Worm (Caenorhabditis elegans) whole organism, early embryonic: ENCODE measurements around the gene figl-1.

Experiments used
- B0310.2 ChIP-seq: sonication (generic microtip); optimal IDR thresholded peaks from 2 replicates; lab custom pipeline; 2016; ENCODE audit warnings: mild to moderate bottlenecking, missing genetic modification characterization, missing compliant biosample characterization
- F13C5.2 ChIP-seq: sonication (generic microtip); optimal IDR thresholded peaks from 2 replicates; lab custom pipeline; 2017; ENCODE audit warnings: mild to moderate bottlenecking, missing genetic modification characterization, inconsistent platforms, missing compliant biosample characterization
- aly-1 ChIP-seq: sonication (generic microtip); optimal IDR thresholded peaks from 2 replicates; lab custom pipeline; 2016; ENCODE audit warnings: missing genetic modification characterization, missing compliant biosample characterization
- ama-1 ChIP-seq: fragments of 150-350 bp; optimal IDR thresholded peaks from 2 replicates; lab custom pipeline; 2014
- ceh-13 ChIP-seq: fragments of 200-800 bp; sonication (Bioruptor generic); optimal IDR thresholded peaks from 2 replicates; lab custom pipeline; 2018; ENCODE audit warnings: mild to moderate bottlenecking, missing genetic modification characterization, missing compliant biosample characterization
- ceh-36 ChIP-seq: sonication (generic microtip); optimal IDR thresholded peaks from 2 replicates; lab custom pipeline; 2016; ENCODE audit warnings: missing genetic modification characterization, inconsistent platforms, missing compliant biosample characterization
- ets-7 ChIP-seq: sonication (generic microtip); optimal IDR thresholded peaks from 2 replicates; lab custom pipeline; 2016; ENCODE audit warnings: missing genotype, missing genetic modification characterization, missing compliant biosample characterization
- flt-1 ChIP-seq: fragments of 200-800 bp; sonication (Bioruptor generic); IDR thresholded peaks from 2 replicates; pipeline ENCODE4 v1.3.6; 2022; ENCODE audit warnings: missing genetic modification characterization, missing compliant biosample characterization
- hmbx-1 ChIP-seq: sonication (generic microtip); optimal IDR thresholded peaks from 2 replicates; lab custom pipeline; 2016; ENCODE audit warnings: mild to moderate bottlenecking, missing genetic modification characterization, missing compliant biosample characterization
- hmg-4 ChIP-seq: fragments of 200-800 bp; sonication (Bioruptor generic); optimal IDR thresholded peaks from 2 replicates; lab custom pipeline; 2018; ENCODE audit warnings: mild to moderate bottlenecking, missing genetic modification characterization, missing compliant biosample characterization
- hnd-1 ChIP-seq: sonication (generic microtip); optimal IDR thresholded peaks from 2 replicates; lab custom pipeline; 2016; ENCODE audit warnings: missing genetic modification characterization, missing compliant biosample characterization
- pes-1 ChIP-seq: fragments of 200-800 bp; sonication (Bioruptor generic); IDR thresholded peaks from 2 replicates; pipeline ENCODE4 v1.3.6; 2022; ENCODE audit warnings: missing genetic modification reagents, missing genetic modification characterization, missing compliant biosample characterization
- scrt-1 ChIP-seq: fragments of 200-800 bp; sonication (Bioruptor generic); IDR thresholded peaks from 2 replicates; pipeline ENCODE4 v1.3.6; 2022; ENCODE audit warnings: missing genetic modification characterization, missing compliant biosample characterization
- sea-1 ChIP-seq: fragments of 200-800 bp; sonication (Bioruptor generic); conservative IDR thresholded peaks from 2 replicates; pipeline ENCODE4 v1.3.6; 2022; ENCODE audit warnings: missing genetic modification characterization, missing compliant biosample characterization
- tbx-11 ChIP-seq: fragments of 200-800 bp; sonication (Bioruptor generic); IDR thresholded peaks from 2 replicates; pipeline ENCODE4 v1.3.6; 2022; ENCODE audit warnings: missing genetic modification characterization, missing compliant biosample characterization
- tbx-37 ChIP-seq: fragments of 200-800 bp; sonication (Bioruptor generic); conservative IDR thresholded peaks from 2 replicates; pipeline ENCODE4 v1.3.6; 2022; ENCODE audit warnings: missing genetic modification reagents, missing genetic modification characterization, missing compliant biosample characterization
- tra-4 ChIP-seq: sonication (generic microtip); optimal IDR thresholded peaks from 2 replicates; lab custom pipeline; 2017; ENCODE audit warnings: missing genetic modification characterization, missing compliant biosample characterization

Gene figl-1

DNA sequence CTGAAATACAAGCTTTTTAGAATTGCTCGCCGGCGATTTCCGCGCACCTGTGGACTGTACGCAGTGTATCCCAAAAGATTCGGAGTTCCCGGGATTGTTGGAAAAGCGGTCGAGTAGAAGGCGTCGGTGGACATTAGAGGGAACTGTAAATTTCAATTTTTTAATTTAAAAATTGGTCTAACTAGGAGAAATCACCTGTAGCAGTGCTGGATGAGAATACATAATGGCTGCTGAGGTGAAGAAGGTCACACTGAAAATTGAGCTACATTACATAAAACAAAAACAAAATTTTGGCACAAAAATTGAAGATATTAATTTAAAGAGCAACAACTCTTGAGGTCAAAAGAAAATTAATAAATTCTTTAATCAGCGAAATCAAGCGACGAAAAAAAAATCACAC lies 28.8 kb upstream of the figl-1 start, which contains the start of gene neg-1:
Gene neg-1 (minus strand): TSS at position 250 of the 400 bp plus-strand sequence.
- TF ChIP-seq tra-4 (tag; lab: Kevin White, UChicago) = no peak
- no peak for TF ChIP-seq tbx-11 (GFP tag; lab: Robert Waterston, UW)
- TF ChIP-seq flt-1 (GFP tag; lab: Robert Waterston, UW) = no peak
- no peak for TF ChIP-seq ceh-36 (tag; lab: Kevin White, UChicago)
- no peak for TF ChIP-seq hmbx-1 (tag; lab: Kevin White, UChicago)
- no peak for TF ChIP-seq scrt-1
- no peak for TF ChIP-seq F13C5.2 (tag; lab: Kevin White, UChicago)
- TF ChIP-seq hmg-4 (GFP tag; lab: Kevin White, UChicago) = no peak

DNA sequence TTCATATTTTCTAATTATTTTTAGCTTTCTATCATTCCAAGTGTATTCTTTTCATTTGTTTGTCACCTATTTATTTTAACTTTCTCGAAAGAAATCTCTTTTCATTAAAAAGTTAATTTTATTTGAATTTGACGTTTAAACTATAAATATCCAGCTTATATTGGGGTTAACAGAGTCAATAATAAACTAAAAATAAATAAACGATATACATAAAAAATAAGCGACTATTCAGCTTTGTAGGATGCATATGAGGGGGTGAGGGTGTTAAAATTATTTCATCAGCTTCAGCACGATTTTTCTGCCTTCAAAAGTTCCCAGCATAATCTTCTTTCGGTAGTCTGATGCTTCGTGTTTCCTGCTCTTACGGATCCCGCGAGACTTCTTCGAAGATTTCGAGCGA lies 27.9 kb upstream of the figl-1 start:
- no peak for TF ChIP-seq ama-1 (lab: Kevin White, UChicago)
- TF ChIP-seq tbx-11 (GFP tag; lab: Robert Waterston, UW) = no peak
- no peak for TF ChIP-seq pes-1
- TF ChIP-seq aly-1 = no peak
- TF ChIP-seq hmg-4 (GFP tag; lab: Kevin White, UChicago) = no peak
- no peak for TF ChIP-seq ets-7 (tag; lab: Kevin White, UChicago)
- TF ChIP-seq hmbx-1 (tag; lab: Kevin White, UChicago) = no peak
- no peak for TF ChIP-seq F13C5.2 (tag; lab: Kevin White, UChicago)
- TF ChIP-seq hnd-1 (tag; lab: Kevin White, UChicago) = no peak
- no peak for TF ChIP-seq ceh-36 (tag; lab: Kevin White, UChicago)
- no peak for TF ChIP-seq tra-4 (tag; lab: Kevin White, UChicago)
- no peak for TF ChIP-seq flt-1 (GFP tag; lab: Robert Waterston, UW)
- TF ChIP-seq B0310.2 = no peak
- no peak for TF ChIP-seq tbx-37 (GFP tag; lab: Robert Waterston, UW)
- TF ChIP-seq ceh-13 (GFP tag; lab: Kevin White, UChicago) = no peak
- TF ChIP-seq sea-1 (GFP tag; lab: Robert Waterston, UW) = no peak
- no peak for TF ChIP-seq scrt-1

DNA sequence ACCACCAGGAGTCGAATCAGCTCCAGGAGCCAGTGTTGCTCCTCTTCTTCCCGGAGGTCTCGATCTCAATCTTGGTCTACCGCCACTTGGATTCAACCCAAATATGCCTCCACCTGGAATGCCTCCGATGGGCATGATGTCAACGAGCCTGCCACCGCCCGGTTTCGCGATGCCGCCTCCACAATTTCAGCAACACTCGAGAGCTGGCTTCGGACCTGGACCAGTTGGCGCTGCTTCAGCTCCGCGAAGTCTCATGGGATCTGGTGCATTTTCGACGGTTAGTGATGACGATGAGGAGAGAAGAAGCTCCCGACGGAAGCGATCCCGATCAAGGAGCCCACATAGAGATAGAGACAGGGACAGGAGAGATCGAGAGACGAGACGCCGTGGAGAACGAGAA lies 27.2 kb upstream of the figl-1 start:
- TF ChIP-seq pes-1 (no peak), hmg-4 (GFP tag; lab: Kevin White, UChicago) (no peak), scrt-1 (no peak), flt-1 (GFP tag; lab: Robert Waterston, UW) (no peak), tra-4 (tag; lab: Kevin White, UChicago) (no peak), ceh-36 (tag; lab: Kevin White, UChicago) (no peak), hmbx-1 (tag; lab: Kevin White, UChicago) (no peak), aly-1 (no peak), ama-1 (lab: Kevin White, UChicago) (no peak), B0310.2 (no peak), tbx-11 (GFP tag; lab: Robert Waterston, UW) (no peak), F13C5.2 (tag; lab: Kevin White, UChicago) (no peak), ceh-13 (GFP tag; lab: Kevin White, UChicago) (no peak), hnd-1 (tag; lab: Kevin White, UChicago) (no peak), tbx-37 (GFP tag; lab: Robert Waterston, UW) (no peak), ets-7 (tag; lab: Kevin White, UChicago) (no peak), sea-1 (GFP tag; lab: Robert Waterston, UW) (no peak)

DNA sequence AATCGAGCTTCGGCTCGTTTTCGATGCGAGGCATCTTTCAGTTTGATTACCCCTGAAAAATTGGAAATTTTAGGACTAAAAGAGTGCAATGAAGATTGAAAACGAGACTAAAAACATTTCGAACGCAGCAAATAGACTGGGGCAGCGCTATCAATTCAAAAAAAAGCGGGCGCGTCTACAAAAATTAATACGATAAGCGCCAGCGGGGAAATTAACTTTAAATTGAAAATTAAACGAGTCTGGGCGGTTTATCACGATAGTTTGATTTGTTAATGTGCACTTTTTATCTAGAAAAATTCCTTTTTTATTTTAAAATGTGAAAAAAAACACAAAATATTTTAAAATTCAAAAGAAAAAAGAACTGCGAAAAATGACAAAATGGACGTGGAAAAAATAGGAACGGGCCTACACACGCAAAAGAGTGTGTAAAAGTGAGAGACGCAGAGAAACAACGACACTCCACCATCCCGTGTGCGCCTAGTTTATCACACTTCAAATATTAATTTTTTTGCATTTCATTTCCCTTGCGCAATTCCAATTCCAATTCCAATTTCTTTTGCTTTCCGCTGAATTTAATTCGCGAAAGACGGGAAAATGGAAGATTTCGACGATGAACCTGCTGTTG lies 25.6 kb upstream of the figl-1 start, which contains the start of the genes gmpr-1 and fipp-1:
Gene gmpr-1 (minus strand): TSS at position 75 of the 625 bp plus-strand sequence.
Gene fipp-1 (plus strand): TSS at position 499 of the 625 bp plus-strand sequence.
- no peak for TF ChIP-seq tbx-11 (GFP tag; lab: Robert Waterston, UW)
- TF ChIP-seq B0310.2 = no peak
- TF ChIP-seq pes-1 = no peak
- TF ChIP-seq hmg-4 (GFP tag; lab: Kevin White, UChicago) = no peak

DNA sequence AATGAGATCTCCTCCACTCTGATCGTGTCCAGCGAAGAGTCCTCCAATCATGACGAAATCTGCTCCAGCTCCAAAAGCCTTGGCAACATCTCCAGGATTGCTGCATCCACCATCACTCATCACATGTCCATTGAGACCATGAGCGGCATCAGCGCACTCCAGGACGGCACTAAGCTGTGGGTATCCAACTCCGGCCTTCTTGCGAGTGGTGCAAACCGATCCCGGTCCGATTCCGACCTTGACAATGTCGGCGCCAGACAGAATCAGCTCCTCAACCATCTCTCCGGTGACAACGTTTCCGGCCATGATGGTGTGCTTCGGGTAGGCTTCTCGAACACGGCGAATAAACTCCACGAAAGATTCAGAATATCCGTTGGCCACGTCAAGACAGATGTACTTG lies 24.7 kb upstream of the figl-1 start:
- no peak for TF ChIP-seq ets-7 (tag; lab: Kevin White, UChicago)
- no peak for TF ChIP-seq ceh-36 (tag; lab: Kevin White, UChicago)
- TF ChIP-seq flt-1 (GFP tag; lab: Robert Waterston, UW) = no peak
- TF ChIP-seq ceh-13 (GFP tag; lab: Kevin White, UChicago) = no peak
- TF ChIP-seq pes-1 = no peak

DNA sequence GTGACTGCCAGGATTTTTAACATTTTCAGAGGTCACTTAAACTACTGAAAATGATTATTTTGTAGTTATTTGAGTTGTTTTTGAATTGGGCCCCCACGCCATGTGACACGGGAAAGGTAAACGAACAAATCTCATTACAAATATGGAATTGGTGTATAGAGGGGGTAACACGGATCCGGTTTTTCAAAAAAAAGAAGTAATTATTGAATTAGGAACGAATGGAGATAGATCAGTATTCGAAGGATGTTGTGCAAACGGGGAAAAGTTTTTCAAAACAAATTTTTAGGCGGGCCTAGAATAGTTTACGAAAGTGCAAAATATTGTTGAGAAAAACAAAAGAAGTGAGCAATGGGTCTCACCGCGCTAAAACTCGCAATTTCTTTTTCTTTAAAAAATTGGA lies 20.6 kb upstream of the figl-1 start, which contains the start of gene F32D1.11:
Gene F32D1.11 (minus strand): TSS at position 101 of the 400 bp plus-strand sequence.
- TF ChIP-seq pes-1 (no peak), hnd-1 (tag; lab: Kevin White, UChicago) (no peak), ets-7 (tag; lab: Kevin White, UChicago) (no peak), ama-1 (lab: Kevin White, UChicago) (no peak), hmg-4 (GFP tag; lab: Kevin White, UChicago) (no peak), ceh-36 (tag; lab: Kevin White, UChicago) (no peak), sea-1 (GFP tag; lab: Robert Waterston, UW) (no peak), tra-4 (tag; lab: Kevin White, UChicago) (no peak), F13C5.2 (tag; lab: Kevin White, UChicago) (no peak), B0310.2 (no peak), scrt-1 (no peak), aly-1 (no peak), flt-1 (GFP tag; lab: Robert Waterston, UW) (no peak), tbx-11 (GFP tag; lab: Robert Waterston, UW) (no peak), hmbx-1 (tag; lab: Kevin White, UChicago) (no peak)

DNA sequence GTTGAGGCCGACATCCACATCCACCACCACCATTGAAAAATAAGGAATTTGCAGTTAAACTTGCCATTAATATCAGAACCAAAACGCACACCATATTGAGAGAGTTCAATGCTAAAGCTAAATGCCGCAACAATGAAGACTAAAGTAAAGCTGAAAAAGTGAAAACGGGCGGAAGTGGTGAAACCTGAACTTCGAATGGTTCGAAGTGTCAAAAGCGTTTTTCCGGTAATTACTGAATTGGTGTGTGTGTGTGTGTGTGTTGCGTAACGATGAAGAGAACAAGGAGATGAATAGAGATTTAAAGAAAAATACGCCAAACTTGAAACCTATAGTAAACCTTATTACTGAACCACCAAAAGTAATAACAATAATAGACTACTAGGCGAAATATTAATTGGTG lies 18.7 kb upstream of the figl-1 start, which contains the start of gene grl-13:
Gene grl-13 (minus strand): TSS at position 101 of the 400 bp plus-strand sequence.
- TF ChIP-seq flt-1 (GFP tag; lab: Robert Waterston, UW) (no peak), ceh-13 (GFP tag; lab: Kevin White, UChicago) (no peak), sea-1 (GFP tag; lab: Robert Waterston, UW) (no peak), F13C5.2 (tag; lab: Kevin White, UChicago) (no peak), tra-4 (tag; lab: Kevin White, UChicago) (no peak), scrt-1 (no peak)
